Fruit fly (Drosophila melanogaster) whole organism, embryonic: ENCODE data around the gene CG15196.

Experiments
- Ada2b ChIP-seq: fragments of 200-800 bp; sonication (Bioruptor generic); IDR thresholded peaks from 2 replicates; pipeline ENCODE4 v1.3.6; 2022; ENCODE audit warnings: missing biosample characterization, missing genetic modification characterization
- Antp ChIP-seq: fragments of 200-800 bp; sonication (Bioruptor generic); optimal IDR thresholded peaks from 3 replicates; lab custom pipeline; 2016; ENCODE audit warnings: missing biosample characterization, missing genetic modification characterization
- Atf6 ChIP-seq: fragments of 200-800 bp; sonication (Bioruptor generic); IDR thresholded peaks from 2 replicates; pipeline ENCODE4 v1.3.6; 2022; ENCODE audit warnings: missing biosample characterization, missing genetic modification characterization
- Bdp1 ChIP-seq: fragments of 200-800 bp; sonication (Bioruptor generic); optimal IDR thresholded peaks from 3 replicates; lab custom pipeline; 2016; ENCODE audit warnings: missing biosample characterization, missing genetic modification characterization
- CG10366 ChIP-seq: fragments of 200-800 bp; sonication (Bioruptor generic); IDR thresholded peaks from 2 replicates; pipeline ENCODE4 v1.3.6; 2022; ENCODE audit warnings: missing biosample characterization, missing genetic modification characterization
- CG11398 ChIP-seq: fragments of 200-800 bp; sonication (Bioruptor generic); optimal IDR thresholded peaks from 2 replicates; lab custom pipeline; 2016; ENCODE audit warnings: missing biosample characterization, missing genetic modification characterization
- CG12299 ChIP-seq: fragments of 200-800 bp; sonication (Bioruptor generic); optimal IDR thresholded peaks from 2 replicates; lab custom pipeline; 2018; ENCODE audit warnings: missing biosample characterization, mild to moderate bottlenecking, missing genetic modification characterization
- CG1233 ChIP-seq: fragments of 200-800 bp; sonication (Bioruptor generic); optimal IDR thresholded peaks from 4 replicates; lab custom pipeline; 2018; ENCODE audit warnings: missing biosample characterization, mild to moderate bottlenecking, missing genetic modification characterization
- CG15269 ChIP-seq: fragments of 200-800 bp; sonication (Bioruptor generic); optimal IDR thresholded peaks from 2 replicates; lab custom pipeline; 2018; ENCODE audit warnings: missing biosample characterization, mild to moderate bottlenecking, missing genetic modification characterization, moderate library complexity
- CG2678 ChIP-seq: fragments of 200-800 bp; sonication (Bioruptor generic); optimal IDR thresholded peaks from 3 replicates; lab custom pipeline; 2019; ENCODE audit warnings: missing biosample characterization, mild to moderate bottlenecking, missing genetic modification characterization, moderate library complexity
- CG31441 ChIP-seq: fragments of 200-800 bp; sonication (Bioruptor generic); IDR thresholded peaks from 2 replicates; pipeline ENCODE4 v1.3.6; 2022; ENCODE audit warnings: missing biosample characterization, missing genetic modification characterization
- CG33557 ChIP-seq: fragments of 200-800 bp; sonication (Bioruptor generic); optimal IDR thresholded peaks from 2 replicates; lab custom pipeline; 2019; ENCODE audit warnings: missing biosample characterization, mild to moderate bottlenecking, missing genetic modification characterization, moderate library complexity
- CG34224 ChIP-seq: fragments of 200-800 bp; sonication (Bioruptor generic); IDR thresholded peaks from 3 replicates; pipeline ENCODE4 v1.3.6; 2022; ENCODE audit warnings: missing biosample characterization, missing genetic modification characterization; ENCODE audit not compliant: partially characterized antibody
- CG4854 ChIP-seq: fragments of 200-800 bp; sonication (Bioruptor generic); optimal IDR thresholded peaks from 2 replicates; lab custom pipeline; 2016; ENCODE audit warnings: missing biosample characterization, missing genetic modification characterization, inconsistent platforms
- CG5953 ChIP-seq: fragments of 200-800 bp; sonication (Bioruptor generic); IDR thresholded peaks from 2 replicates; pipeline ENCODE4 v1.3.6; 2022; ENCODE audit warnings: missing biosample characterization, missing genetic modification characterization
- CG6272 ChIP-seq: fragments of 200-800 bp; sonication (Bioruptor generic); IDR thresholded peaks from 2 replicates; pipeline ENCODE4 v1.3.6; 2022; ENCODE audit warnings: missing biosample characterization, missing genetic modification characterization
- CG6791 ChIP-seq: fragments of 200-800 bp; sonication (Bioruptor generic); IDR thresholded peaks from 3 replicates; pipeline ENCODE4 v1.3.6; 2022; ENCODE audit warnings: missing biosample characterization, missing genetic modification characterization; ENCODE audit not compliant: partially characterized antibody
- CG6813 ChIP-seq: fragments of 200-800 bp; sonication (Bioruptor generic); optimal IDR thresholded peaks from 2 replicates; lab custom pipeline; 2017; ENCODE audit warnings: missing biosample characterization, missing genetic modification characterization, mild to moderate bottlenecking, moderate library complexity, missing genetic modification reagents
- CG7556 ChIP-seq: fragments of 200-800 bp; sonication (Bioruptor generic); optimal IDR thresholded peaks from 2 replicates; lab custom pipeline; 2017; ENCODE audit warnings: missing biosample characterization, mild to moderate bottlenecking, missing genetic modification characterization
- CG7745 ChIP-seq: fragments of 200-800 bp; sonication (Bioruptor generic); optimal IDR thresholded peaks from 2 replicates; lab custom pipeline; 2018; ENCODE audit warnings: missing biosample characterization, mild to moderate bottlenecking, missing genetic modification characterization, moderate library complexity
- CG7786 ChIP-seq: fragments of 200-800 bp; sonication (Bioruptor generic); optimal IDR thresholded peaks from 2 replicates; lab custom pipeline; 2016; ENCODE audit warnings: missing biosample characterization, missing genetic modification characterization
- CG8765 ChIP-seq: fragments of 200-800 bp; sonication (Bioruptor generic); IDR thresholded peaks from 2 replicates; pipeline ENCODE4 v1.3.6; 2022; ENCODE audit warnings: missing biosample characterization, missing genetic modification characterization
- CTCF ChIP-seq: fragments of 200-800 bp; sonication (Bioruptor generic); optimal IDR thresholded peaks from 2 replicates; lab custom pipeline; 2017; ENCODE audit warnings: missing biosample characterization, mild to moderate bottlenecking, missing genetic modification characterization, moderate library complexity
- Dip2 ChIP-seq: fragments of 200-800 bp; sonication (Bioruptor generic); IDR thresholded peaks from 2 replicates; pipeline ENCODE4 v1.3.6; 2022; ENCODE audit warnings: missing biosample characterization, missing genetic modification characterization
- Dip3 ChIP-seq: fragments of 200-800 bp; sonication (Bioruptor generic); optimal IDR thresholded peaks from 3 replicates; lab custom pipeline; 2016; ENCODE audit warnings: missing biosample characterization, missing genetic modification characterization
- Lhr ChIP-seq: fragments of 200-800 bp; sonication (Bioruptor generic); optimal IDR thresholded peaks from 3 replicates; lab custom pipeline; 2017; ENCODE audit warnings: mild to moderate bottlenecking, missing biosample characterization, missing genetic modification reagents, missing genetic modification characterization
- MESR4 ChIP-seq: fragments of 200-800 bp; sonication (Bioruptor generic); optimal IDR thresholded peaks from 2 replicates; lab custom pipeline; 2018; ENCODE audit warnings: missing biosample characterization, mild to moderate bottlenecking, missing genetic modification characterization, moderate library complexity
- Nf-YB ChIP-seq: fragments of 200-800 bp; sonication (Bioruptor generic); optimal IDR thresholded peaks from 3 replicates; lab custom pipeline; 2019; ENCODE audit warnings: missing biosample characterization, mild to moderate bottlenecking, missing genetic modification characterization, moderate library complexity
- Nf-YC ChIP-seq: fragments of 200-800 bp; optimal IDR thresholded peaks from 3 replicates; lab custom pipeline; 2019; ENCODE audit warnings: missing biosample characterization, mild to moderate bottlenecking, missing genetic modification characterization, moderate library complexity
- Opbp ChIP-seq: fragments of 200-800 bp; sonication (Bioruptor generic); IDR thresholded peaks from 3 replicates; pipeline ENCODE4 v1.3.6; 2022; ENCODE audit warnings: missing biosample characterization, missing genetic modification characterization; ENCODE audit not compliant: partially characterized antibody
- Poxn ChIP-seq: fragments of 200-800 bp; sonication (Bioruptor generic); IDR thresholded peaks from 2 replicates; pipeline ENCODE4 v1.3.6; 2022; ENCODE audit warnings: missing biosample characterization, missing genetic modification characterization
- Six4 ChIP-seq: fragments of 200-800 bp; sonication (Bioruptor generic); optimal IDR thresholded peaks from 2 replicates; lab custom pipeline; 2016; ENCODE audit warnings: missing biosample characterization, missing genetic modification characterization
- Sry-β ChIP-seq: fragments of 200-800 bp; sonication (Bioruptor generic); optimal IDR thresholded peaks from 2 replicates; lab custom pipeline; 2018; ENCODE audit warnings: missing biosample characterization, mild to moderate bottlenecking, missing genetic modification characterization, moderate library complexity
- Xrp1 ChIP-seq: fragments of 200-800 bp; sonication (Bioruptor generic); IDR thresholded peaks from 2 replicates; pipeline ENCODE4 v1.3.6; 2022; ENCODE audit warnings: missing biosample characterization, missing genetic modification characterization
- ab ChIP-seq: fragments of 200-800 bp; sonication (Bioruptor generic); optimal IDR thresholded peaks from 2 replicates; lab custom pipeline; 2016; ENCODE audit warnings: missing biosample characterization, missing genetic modification characterization
- ato ChIP-seq: fragments of 200-800 bp; sonication (Bioruptor generic); IDR thresholded peaks from 2 replicates; pipeline ENCODE4 v1.3.6; 2022; ENCODE audit warnings: missing biosample characterization, missing genetic modification characterization; ENCODE audit not compliant: partially characterized antibody
- br ChIP-seq: fragments of >200 bp; optimal IDR thresholded peaks from 2 replicates; lab custom pipeline; 2017
- btn ChIP-seq: fragments of 200-800 bp; sonication (Bioruptor generic); optimal IDR thresholded peaks from 2 replicates; lab custom pipeline; 2016; ENCODE audit warnings: missing biosample characterization, missing genetic modification characterization
- danr ChIP-seq: fragments of 200-800 bp; sonication (Bioruptor generic); IDR thresholded peaks from 2 replicates; pipeline ENCODE4 v1.3.6; 2022; ENCODE audit warnings: missing biosample characterization, missing genetic modification characterization
- dimm ChIP-seq: fragments of 200-800 bp; sonication (Bioruptor generic); IDR thresholded peaks from 2 replicates; pipeline ENCODE4 v1.3.6; 2022; ENCODE audit warnings: missing biosample characterization, missing genetic modification characterization
- esg ChIP-seq: fragments of 200-800 bp; sonication (Bioruptor generic); conservative IDR thresholded peaks from 2 replicates; pipeline ENCODE4 v1.3.6; 2022; ENCODE audit warnings: missing biosample characterization, missing genetic modification characterization
- eve ChIP-seq, 2 experiments: fragments of >200 bp; optimal IDR thresholded peaks; 2 replicates each; lab custom pipeline; 2017; ENCODE audit warnings: missing biosample characterization in 2 of 2, missing genetic modification characterization in 2 of 2
- hb ChIP-seq: fragments of 200-800 bp; sonication (Bioruptor generic); IDR thresholded peaks from 3 replicates; pipeline ENCODE4 v1.3.6; 2022; ENCODE audit warnings: missing biosample characterization, missing genetic modification characterization; ENCODE audit not compliant: partially characterized antibody
- lov ChIP-seq, 2 experiments: fragments of 200-800 bp in 1 of 2; fragments of >200 bp in 1 of 2; sonication (Bioruptor generic) in 1 of 2; IDR thresholded peaks in 1 of 2; optimal IDR thresholded peaks in 1 of 2; 2 replicates in 1 of 2; 3 replicates in 1 of 2; pipeline versions ENCODE4 v1.3.6 to Lab custom; 2017 to 2022; ENCODE audit warnings: missing biosample characterization in 1 of 2, missing genetic modification characterization in 1 of 2
- oc ChIP-seq: fragments of 200-800 bp; sonication (Bioruptor generic); optimal IDR thresholded peaks from 2 replicates; lab custom pipeline; 2018; ENCODE audit warnings: missing biosample characterization, mild to moderate bottlenecking, missing genetic modification characterization, moderate library complexity
- odd ChIP-seq: fragments of 200-800 bp; sonication (Bioruptor generic); optimal IDR thresholded peaks from 2 replicates; lab custom pipeline; 2017; ENCODE audit warnings: missing biosample characterization, mild to moderate bottlenecking, missing genetic modification characterization
- run ChIP-seq: fragments of 200-800 bp; sonication (Bioruptor generic); optimal IDR thresholded peaks from 3 replicates; lab custom pipeline; 2018; ENCODE audit warnings: missing biosample characterization, mild to moderate bottlenecking, missing genetic modification characterization
- schlank ChIP-seq: fragments of 200-800 bp; sonication (Bioruptor generic); optimal IDR thresholded peaks from 2 replicates; lab custom pipeline; 2018; ENCODE audit warnings: missing biosample characterization, mild to moderate bottlenecking, missing genetic modification characterization
- sens-2 ChIP-seq: fragments of 200-800 bp; sonication (Bioruptor generic); IDR thresholded peaks from 2 replicates; pipeline ENCODE4 v1.3.6; 2022; ENCODE audit warnings: missing biosample characterization, missing genetic modification characterization
- tgo ChIP-seq: fragments of 200-800 bp; sonication (Bioruptor generic); IDR thresholded peaks from 3 replicates; pipeline ENCODE4 v1.3.6; 2022; ENCODE audit warnings: missing biosample characterization, missing genetic modification characterization
- wor ChIP-seq: fragments of 200-800 bp; sonication (Bioruptor generic); IDR thresholded peaks from 2 replicates; pipeline ENCODE4 v1.3.6; 2022; ENCODE audit warnings: missing biosample characterization, missing genetic modification characterization

Gene CG15196

DNA sequence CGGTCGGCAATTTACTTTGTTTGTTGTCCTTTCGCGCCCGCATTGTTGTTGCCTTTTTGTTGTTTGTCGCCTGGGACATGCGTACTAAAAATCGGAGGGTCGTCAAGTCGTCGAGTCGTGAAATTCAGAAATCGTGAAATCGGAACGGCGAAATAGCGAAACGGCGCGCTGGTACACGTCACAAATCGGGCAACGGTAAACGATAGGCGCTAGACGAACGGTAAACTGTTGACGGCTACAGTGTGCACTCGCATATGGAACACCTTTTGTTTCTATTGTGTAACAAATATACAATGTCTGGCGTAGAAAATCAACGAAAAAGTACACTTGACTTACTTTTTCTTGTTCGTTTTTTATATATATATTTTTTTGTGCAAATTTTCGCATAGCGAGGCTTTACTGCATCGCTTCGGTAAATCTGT lies 25.7 kb upstream of the CG15196 start (continued):
- TF ChIP-seq eve (GFP tag; optimal IDR thresholded peaks at IDR 0.05; lab: Kevin White, UChicago) (no peak), CG7745 (tag; lab: Kevin White, UChicago) (no peak), tgo (GFP tag; lab: Robert Waterston, UW) (peak; percentile 79), run (tag; lab: Kevin White, UChicago) (no peak), Dip3 (GFP tag; lab: Kevin White, UChicago) (peak; percentile 71), CG34224 (no peak), Six4 (GFP tag; lab: Kevin White, UChicago) (no peak), odd (GFP tag; lab: Kevin White, UChicago) (peak; percentile 21), CG8765 (GFP tag; lab: Robert Waterston, UW) (no peak), Antp (GFP tag; lab: Kevin White, UChicago) (peak; percentile 46), hb (GFP tag; lab: Robert Waterston, UW) (0 out of 3 replicates have a peak, but pooled peaks have one; percentile 26), CG15269 (peak; percentile 76), Nf-YC (tag; lab: Kevin White, UChicago) (peak; percentile 32), CTCF (peak; percentile 9), Poxn (GFP tag; lab: Robert Waterston, UW) (peak; percentile 61; the same call in 1 of the 2 replicates), Xrp1 (GFP tag; lab: Robert Waterston, UW) (peak; percentile 69), MESR4 (no peak), CG4854 (GFP tag; lab: Kevin White, UChicago) (peak; percentile 41), Dip2 (GFP tag; lab: Robert Waterston, UW) (no peak), ato (GFP tag; lab: Robert Waterston, UW) (no peak), CG6272 (GFP tag; lab: Robert Waterston, UW) (0 out of 2 replicates have a peak, but pooled peaks have one; percentile 57), CG5953 (no peak), dimm (GFP tag; lab: Robert Waterston, UW) (peak; percentile 62; the same call in 1 of the 2 replicates), lov (optimal IDR thresholded peaks at IDR 0.05; lab: Kevin White, UChicago) (no peak), lov (GFP tag; IDR thresholded peaks at IDR 0.05; lab: Robert Waterston, UW) (no peak), CG6791 (GFP tag; lab: Robert Waterston, UW) (no peak), btn (GFP tag; lab: Kevin White, UChicago) (no peak), CG6813 (GFP tag; lab: Kevin White, UChicago) (peak; percentile 68), CG33557 (no peak), CG12299 (tag; lab: Kevin White, UChicago) (peak; percentile 43), ab (GFP tag; lab: Kevin White, UChicago) (no peak), oc (tag; lab: Kevin White, UChicago) (peak; percentile 27), Bdp1 (peak; percentile 27), Opbp (GFP tag; lab: Robert Waterston, UW) (no peak), br (no peak), wor (GFP tag; lab: Robert Waterston, UW) (no peak), Sry-β (GFP tag; lab: Kevin White, UChicago) (no peak), CG7786 (GFP tag; lab: Kevin White, UChicago) (no peak), CG2678 (peak; percentile 83), CG10366 (GFP tag; lab: Robert Waterston, UW) (peak; percentile 77), Ada2b (peak; percentile 82), danr (GFP tag; lab: Robert Waterston, UW) (peak; percentile 68), Atf6 (GFP tag; lab: Robert Waterston, UW) (peak; percentile 87), esg (GFP tag; lab: Robert Waterston, UW) (peak; percentile 57), Nf-YB (no peak), sens-2 (GFP tag; lab: Robert Waterston, UW) (no peak), schlank (tag; lab: Kevin White, UChicago) (peak; percentile 52), CG7556 (GFP tag; lab: Kevin White, UChicago) (peak; percentile 63), CG11398 (GFP tag; lab: Kevin White, UChicago) (no peak), Lhr (GFP tag; lab: Kevin White, UChicago) (no peak), CG1233 (GFP tag; lab: Kevin White, UChicago) (peak; percentile 53), CG31441 (GFP tag; lab: Robert Waterston, UW) (peak; percentile 60; the same call in 1 of the 2 replicates)
